Worm (Caenorhabditis elegans) whole organism, young adult: ENCODE results near the gene hlh-6.
A peak's percentile ranks its signal among the peaks of the same experiment; 100 is the strongest.

Experiments used
- B0336.3 ChIP-seq: fragments of 200-800 bp; sonication (Bioruptor generic); IDR thresholded peaks from 2 replicates; pipeline ENCODE4 v1.3.6; 2022; ENCODE audit warnings: missing genetic modification characterization, missing compliant biosample characterization
- D2030.7 ChIP-seq: fragments of 200-800 bp; sonication (Bioruptor generic); IDR thresholded peaks from 2 replicates; pipeline ENCODE4 v1.3.6; 2022; ENCODE audit warnings: missing genetic modification reagents, missing genetic modification characterization, missing compliant biosample characterization
- F10E7.11 ChIP-seq: sonication (generic microtip); optimal IDR thresholded peaks from 2 replicates; lab custom pipeline; 2017; ENCODE audit warnings: mild to moderate bottlenecking, missing genetic modification characterization, moderate library complexity, missing compliant biosample characterization
- F22D6.2 ChIP-seq: sonication (generic microtip); optimal IDR thresholded peaks from 2 replicates; lab custom pipeline; 2016; ENCODE audit warnings: mild to moderate bottlenecking, missing genetic modification characterization, missing compliant biosample characterization
- F33H1.4 ChIP-seq: fragments of 200-800 bp; sonication (Bioruptor generic); IDR thresholded peaks from 2 replicates; pipeline ENCODE4 v1.3.6; 2022; ENCODE audit warnings: missing genetic modification reagents, missing genetic modification characterization, missing compliant biosample characterization
- F37B4.10 ChIP-seq: fragments of 200-800 bp; sonication (Bioruptor generic); IDR thresholded peaks from 2 replicates; pipeline ENCODE4 v1.3.6; 2022; ENCODE audit warnings: missing genetic modification characterization, missing compliant biosample characterization
- F39B2.1 ChIP-seq: fragments of 200-800 bp; sonication (Bioruptor generic); IDR thresholded peaks from 2 replicates; pipeline ENCODE4 v1.3.6; 2022; ENCODE audit warnings: missing genetic modification reagents, missing genetic modification characterization, missing compliant biosample characterization
- K11D2.4 ChIP-seq: fragments of 200-800 bp; sonication (Bioruptor generic); IDR thresholded peaks from 2 replicates; pipeline ENCODE4 v1.3.6; 2022; ENCODE audit warnings: missing genetic modification reagents, missing genetic modification characterization, missing compliant biosample characterization
- K12H6.12 ChIP-seq: fragments of 200-800 bp; sonication (Bioruptor generic); optimal IDR thresholded peaks from 2 replicates; lab custom pipeline; 2018; ENCODE audit warnings: mild to moderate bottlenecking, missing genetic modification characterization, missing compliant biosample characterization
- T07F8.4 ChIP-seq: sonication (generic microtip); optimal IDR thresholded peaks from 2 replicates; lab custom pipeline; 2016; ENCODE audit warnings: mild to moderate bottlenecking, missing genetic modification characterization, moderate library complexity, missing compliant biosample characterization
- Y56A3A.18 ChIP-seq: fragments of 200-800 bp; sonication (Bioruptor generic); IDR thresholded peaks from 2 replicates; pipeline ENCODE4 v1.3.6; 2022; ENCODE audit warnings: missing genetic modification reagents, missing genetic modification characterization, missing compliant biosample characterization
- Y95B8A.8 ChIP-seq: fragments of 200-800 bp; sonication (Bioruptor generic); IDR thresholded peaks from 2 replicates; pipeline ENCODE4 v1.3.6; 2022; ENCODE audit warnings: missing genetic modification reagents, missing genetic modification characterization, missing compliant biosample characterization
- akir-1 ChIP-seq: fragments of 200-800 bp; sonication (Bioruptor generic); optimal IDR thresholded peaks from 2 replicates; lab custom pipeline; 2018; ENCODE audit warnings: mild to moderate bottlenecking, missing genetic modification characterization, moderate library complexity, missing compliant biosample characterization
- aptf-3 ChIP-seq: fragments of 200-800 bp; sonication (Bioruptor generic); IDR thresholded peaks from 2 replicates; pipeline ENCODE4 v1.3.6; 2022; ENCODE audit warnings: missing genetic modification characterization, missing compliant biosample characterization
- atf-7 ChIP-seq: sonication (generic microtip); optimal IDR thresholded peaks from 2 replicates; lab custom pipeline; 2017; ENCODE audit warnings: mild to moderate bottlenecking, missing genetic modification characterization, missing compliant biosample characterization
- athp-1 ChIP-seq: sonication (generic microtip); optimal IDR thresholded peaks from 2 replicates; lab custom pipeline; 2017; ENCODE audit warnings: mild to moderate bottlenecking, missing genetic modification characterization, missing compliant biosample characterization
- attf-3 ChIP-seq: fragments of 200-800 bp; sonication (Bioruptor generic); conservative IDR thresholded peaks from 2 replicates; pipeline ENCODE4 v1.3.6; 2022; ENCODE audit warnings: missing genetic modification reagents, missing genetic modification characterization, missing compliant biosample characterization
- attf-5 ChIP-seq: fragments of 200-800 bp; sonication (Bioruptor generic); optimal IDR thresholded peaks from 2 replicates; lab custom pipeline; 2018; ENCODE audit warnings: mild to moderate bottlenecking, missing genetic modification characterization, missing compliant biosample characterization
- ccch-3 ChIP-seq: fragments of 200-800 bp; sonication (Bioruptor generic); optimal IDR thresholded peaks from 2 replicates; lab custom pipeline; 2018; ENCODE audit warnings: mild to moderate bottlenecking, missing genetic modification characterization, missing compliant biosample characterization
- ceh-100 ChIP-seq: fragments of 200-800 bp; sonication (Bioruptor generic); IDR thresholded peaks from 2 replicates; pipeline ENCODE4 v1.3.6; 2022; ENCODE audit warnings: missing genetic modification reagents, missing genetic modification characterization, missing compliant biosample characterization
- ceh-27 ChIP-seq: fragments of 200-800 bp; sonication (Bioruptor generic); optimal IDR thresholded peaks from 2 replicates; lab custom pipeline; 2018; ENCODE audit warnings: mild to moderate bottlenecking, missing genetic modification characterization, moderate library complexity, missing compliant biosample characterization
- ceh-58 ChIP-seq: fragments of 200-800 bp; sonication (Bioruptor generic); IDR thresholded peaks from 2 replicates; pipeline ENCODE4 v1.3.6; 2022; ENCODE audit warnings: missing genetic modification characterization, missing compliant biosample characterization
- die-1 ChIP-seq: sonication (generic microtip); optimal IDR thresholded peaks from 2 replicates; lab custom pipeline; 2016; ENCODE audit warnings: missing genotype, mild to moderate bottlenecking, missing genetic modification characterization, missing compliant biosample characterization
- dpl-1 ChIP-seq: fragments of 150-350 bp; optimal IDR thresholded peaks from 2 replicates; lab custom pipeline; 2014; ENCODE audit warnings: missing biosample characterization, missing genetic modification reagents, missing genetic modification characterization
- gei-17 ChIP-seq: fragments of 200-800 bp; sonication (Bioruptor generic); optimal IDR thresholded peaks from 2 replicates; lab custom pipeline; 2018; ENCODE audit warnings: mild to moderate bottlenecking, missing genetic modification characterization, missing compliant biosample characterization
- hlh-12 ChIP-seq: sonication (generic microtip); optimal IDR thresholded peaks from 2 replicates; lab custom pipeline; 2016; ENCODE audit warnings: missing genetic modification characterization, missing compliant biosample characterization
- lag-1 ChIP-seq: fragments of 200-800 bp; sonication (Bioruptor generic); IDR thresholded peaks from 2 replicates; pipeline ENCODE4 v1.3.6; 2022; ENCODE audit warnings: missing genetic modification reagents, missing genetic modification characterization, missing compliant biosample characterization
- let-526 ChIP-seq: fragments of 200-800 bp; sonication (Bioruptor generic); IDR thresholded peaks from 2 replicates; pipeline ENCODE4 v1.3.6; 2022; ENCODE audit warnings: missing genetic modification reagents, missing genetic modification characterization, missing compliant biosample characterization
- lin-26 ChIP-seq: fragments of 200-800 bp; sonication (Bioruptor generic); IDR thresholded peaks from 2 replicates; pipeline ENCODE4 v1.3.6; 2022; ENCODE audit warnings: missing genetic modification reagents, missing genetic modification characterization, missing compliant biosample characterization
- lin-54 ChIP-seq: fragments of 200-800 bp; sonication (Bioruptor generic); optimal IDR thresholded peaks from 2 replicates; lab custom pipeline; 2018; ENCODE audit warnings: mild to moderate bottlenecking, missing genetic modification characterization, missing compliant biosample characterization
- madf-10 ChIP-seq: sonication (generic microtip); optimal IDR thresholded peaks from 2 replicates; lab custom pipeline; 2016; ENCODE audit warnings: mild to moderate bottlenecking, missing genetic modification characterization, missing compliant biosample characterization
- madf-3 ChIP-seq: fragments of 200-800 bp; sonication (Bioruptor generic); IDR thresholded peaks from 2 replicates; pipeline ENCODE4 v1.3.6; 2022; ENCODE audit warnings: missing genetic modification reagents, missing genetic modification characterization, missing compliant biosample characterization
- nfya-2 ChIP-seq: fragments of 200-800 bp; sonication (Bioruptor generic); IDR thresholded peaks from 2 replicates; pipeline ENCODE4 v1.3.6; 2022; ENCODE audit warnings: missing genetic modification reagents, missing genetic modification characterization, missing compliant biosample characterization
- nfyb-1 ChIP-seq: fragments of 200-800 bp; sonication (Bioruptor generic); IDR thresholded peaks from 2 replicates; pipeline ENCODE4 v1.3.6; 2022; ENCODE audit warnings: missing genetic modification reagents, missing genetic modification characterization, missing compliant biosample characterization
- nhr-179 ChIP-seq: sonication (generic microtip); optimal IDR thresholded peaks from 2 replicates; lab custom pipeline; 2016; ENCODE audit warnings: mild to moderate bottlenecking, missing genetic modification characterization, missing compliant biosample characterization
- nhr-27 ChIP-seq: fragments of 200-800 bp; sonication (Bioruptor generic); optimal IDR thresholded peaks from 2 replicates; lab custom pipeline; 2018; ENCODE audit warnings: mild to moderate bottlenecking, missing genetic modification characterization, moderate library complexity, missing compliant biosample characterization
- nhr-80 ChIP-seq: sonication (generic microtip); optimal IDR thresholded peaks from 2 replicates; lab custom pipeline; 2016; ENCODE audit warnings: missing genetic modification characterization, missing compliant biosample characterization
- pbrm-1 ChIP-seq: fragments of 200-800 bp; sonication (Bioruptor generic); IDR thresholded peaks from 2 replicates; pipeline ENCODE4 v1.3.6; 2022; ENCODE audit warnings: missing genetic modification reagents, missing genetic modification characterization, missing compliant biosample characterization
- rec-8 ChIP-seq, 2 experiments: sonication (generic microtip); optimal IDR thresholded peaks; 2 replicates each; lab custom pipeline; 2016; ENCODE audit warnings: mild to moderate bottlenecking in 2 of 2, missing genetic modification characterization in 2 of 2, missing genetic modification reagents in 2 of 2, missing genotype in 2 of 2, missing biosample characterization in 1 of 2, missing compliant biosample characterization in 1 of 2, moderate library complexity in 1 of 2
- rpc-1 ChIP-seq, 2 experiments: fragments of 150-350 bp in 1 of 2; sonication (generic microtip) in 1 of 2; optimal IDR thresholded peaks; 2 replicates each; lab custom pipeline; 2014 to 2018; ENCODE audit warnings: missing biosample characterization in 1 of 2, missing genetic modification characterization in 1 of 2, missing genetic modification reagents in 1 of 2, missing genotype in 1 of 2
- snpc-1.3 ChIP-seq: sonication (generic microtip); optimal IDR thresholded peaks from 2 replicates; lab custom pipeline; 2017; ENCODE audit warnings: missing genetic modification characterization, mild to moderate bottlenecking, missing compliant biosample characterization, antibody characterized with exemption, moderate library complexity, missing genotype, missing genetic modification reagents; ENCODE audit not compliant: insufficient read depth
- somi-1 ChIP-seq: fragments of 200-800 bp; sonication (Bioruptor generic); optimal IDR thresholded peaks from 2 replicates; lab custom pipeline; 2018; ENCODE audit warnings: mild to moderate bottlenecking, missing genetic modification characterization, missing compliant biosample characterization
- tlf-1 ChIP-seq: fragments of 200-800 bp; sonication (Bioruptor generic); optimal IDR thresholded peaks from 2 replicates; lab custom pipeline; 2018; ENCODE audit warnings: mild to moderate bottlenecking, missing genetic modification characterization, missing compliant biosample characterization
- xnd-1 ChIP-seq: sonication (generic microtip); optimal IDR thresholded peaks from 2 replicates; lab custom pipeline; 2016; ENCODE audit warnings: missing genotype, missing genetic modification reagents, missing genetic modification characterization, missing compliant biosample characterization
- zfh-2 ChIP-seq: fragments of 200-800 bp; sonication (Bioruptor generic); conservative IDR thresholded peaks from 2 replicates; pipeline ENCODE4 v1.3.6; 2022; ENCODE audit warnings: missing genetic modification reagents, missing genetic modification characterization, missing compliant biosample characterization
- ztf-22 ChIP-seq: fragments of 200-800 bp; sonication (Bioruptor generic); optimal IDR thresholded peaks from 2 replicates; lab custom pipeline; 2018; ENCODE audit warnings: mild to moderate bottlenecking, missing genetic modification characterization, moderate library complexity, missing compliant biosample characterization
- ztf-25 ChIP-seq: fragments of 200-800 bp; sonication (Bioruptor generic); IDR thresholded peaks from 2 replicates; pipeline ENCODE4 v1.3.6; 2022; ENCODE audit warnings: missing genetic modification reagents, missing genetic modification characterization, missing compliant biosample characterization
- ztf-28 ChIP-seq: fragments of 200-800 bp; sonication (Bioruptor generic); IDR thresholded peaks from 2 replicates; pipeline ENCODE4 v1.3.6; 2022; ENCODE audit warnings: missing genetic modification reagents, missing genetic modification characterization, missing compliant biosample characterization
- ztf-6 ChIP-seq: fragments of 200-800 bp; sonication (Bioruptor generic); IDR thresholded peaks from 2 replicates; pipeline ENCODE4 v1.3.6; 2022; ENCODE audit warnings: missing genetic modification reagents, missing genetic modification characterization, missing compliant biosample characterization

hlh-6 gene

DNA sequence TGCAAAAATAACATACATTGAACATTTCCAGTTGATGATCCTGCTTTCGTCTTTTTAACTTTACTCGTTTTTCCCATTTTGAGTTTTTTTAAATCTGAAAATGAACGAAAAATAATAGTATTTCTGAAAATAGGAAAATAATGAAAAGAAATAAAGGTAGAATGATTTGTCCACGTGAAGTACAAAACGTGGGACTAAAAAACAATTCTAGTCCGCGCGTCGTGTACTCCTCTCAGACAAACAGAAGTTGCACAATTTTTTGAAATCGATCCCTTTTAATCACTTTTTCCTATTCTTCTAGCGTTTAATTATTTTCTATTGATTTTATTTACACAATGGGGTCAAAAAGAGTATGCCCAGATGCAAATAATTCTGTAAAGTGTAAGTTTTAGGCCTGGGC, 23.6 kb downstream of the hlh-6 start, which contains the start of the genes E02H1.1 and tag-124 (continued):
- TF ChIP-seq nhr-80 (no peak), F39B2.1 (no peak), snpc-1.3 (no peak), rec-8 (tag; optimal IDR thresholded peaks at IDR 0.05; lab: Kevin White, UChicago) (peak in 1 of 2 experiments; percentile 68), zfh-2 (no peak), pbrm-1 (GFP tag; lab: Robert Waterston, UW) (no peak), xnd-1 (tag; lab: Kevin White, UChicago) (peak; percentile 2), ztf-25 (no peak), F22D6.2 (no peak), let-526 (GFP tag; lab: Robert Waterston, UW) (no peak), nfyb-1 (GFP tag; lab: Robert Waterston, UW) (no peak), aptf-3 (GFP tag; lab: Robert Waterston, UW) (no peak), K12H6.12 (peak; percentile 48), F10E7.11 (no peak), madf-3 (GFP tag; lab: Robert Waterston, UW) (0 out of 2 replicates have a peak, but pooled peaks have one; percentile 49), die-1 (tag; lab: Kevin White, UChicago) (no peak), nhr-27 (tag; lab: Kevin White, UChicago) (no peak), nhr-179 (tag; lab: Kevin White, UChicago) (no peak), ccch-3 (GFP tag; lab: Kevin White, UChicago) (peak; percentile 5), hlh-12 (tag; lab: Kevin White, UChicago) (no peak), ztf-28 (GFP tag; lab: Robert Waterston, UW) (peak; percentile 64; the same call in 1 of the 2 replicates), attf-3 (GFP tag; lab: Robert Waterston, UW) (peak; percentile 59), somi-1 (GFP tag; lab: Kevin White, UChicago) (no peak), lag-1 (GFP tag; lab: Robert Waterston, UW) (no peak), F37B4.10 (GFP tag; lab: Robert Waterston, UW) (no peak), nfya-2 (no peak), B0336.3 (GFP tag; lab: Robert Waterston, UW) (no peak), D2030.7 (GFP tag; lab: Robert Waterston, UW) (no peak), akir-1 (GFP tag; lab: Kevin White, UChicago) (peak; percentile 33), athp-1 (tag; lab: Kevin White, UChicago) (peak; percentile 44), gei-17 (GFP tag; lab: Kevin White, UChicago) (no peak), rpc-1 (optimal IDR thresholded peaks at IDR 0.05; lab: Kevin White, UChicago) (no peak), rpc-1 (tag; optimal IDR thresholded peaks at IDR 0.05; lab: Kevin White, UChicago) (no peak), lin-54 (GFP tag; lab: Kevin White, UChicago) (peak; percentile 35), Y56A3A.18 (no peak), madf-10 (tag; lab: Kevin White, UChicago) (peak; percentile 32), F33H1.4 (GFP tag; lab: Robert Waterston, UW) (peak; percentile 57), T07F8.4 (tag; lab: Kevin White, UChicago) (no peak)

- TF ChIP-seq snpc-1.3 (no peak), lin-54 (GFP tag; lab: Kevin White, UChicago) (no peak), atf-7 (tag; lab: Kevin White, UChicago) (no peak), nfyb-1 (GFP tag; lab: Robert Waterston, UW) (no peak), K11D2.4 (GFP tag; lab: Robert Waterston, UW) (no peak), ceh-100 (no peak), ceh-58 (GFP tag; lab: Robert Waterston, UW) (no peak), tlf-1 (no peak), die-1 (tag; lab: Kevin White, UChicago) (no peak), ztf-22 (GFP tag; lab: Kevin White, UChicago) (no peak), attf-5 (GFP tag; lab: Kevin White, UChicago) (no peak), K12H6.12 (no peak), ztf-6 (no peak), Y95B8A.8 (GFP tag; lab: Robert Waterston, UW) (no peak), lin-26 (GFP tag; lab: Robert Waterston, UW) (no peak), ceh-27 (GFP tag; lab: Kevin White, UChicago) (no peak), F10E7.11 (no peak), ztf-25 (no peak), dpl-1 (GFP tag; lab: Kevin White, UChicago) (no peak)
Observed at ce11 chrII:9589667-9590066, 25.0 kb downstream of the hlh-6 start, which contains the start of gene eral-1. Gene eral-1 (minus strand): TSS chrII:9589767.
